Worm (Caenorhabditis elegans) whole organism, late embryonic: ENCODE results near the gene mcm-5.

Experiments
- F13H6.1 ChIP-seq: sonication (generic microtip); optimal IDR thresholded peaks from 2 replicates; lab custom pipeline; 2016; ENCODE audit warnings: missing genetic modification characterization, missing compliant biosample characterization
- K02D7.2 ChIP-seq: sonication (generic microtip); optimal IDR thresholded peaks from 2 replicates; lab custom pipeline; 2017; ENCODE audit warnings: mild to moderate bottlenecking, missing genetic modification characterization, missing compliant biosample characterization
- ahr-1 ChIP-seq: sonication (generic microtip); optimal IDR thresholded peaks from 2 replicates; lab custom pipeline; 2016; ENCODE audit warnings: missing genetic modification characterization, missing compliant biosample characterization
- ama-1 ChIP-seq: fragments of 150-350 bp; optimal IDR thresholded peaks from 2 replicates; lab custom pipeline; 2014
- ceh-18 ChIP-seq: sonication (generic microtip); optimal IDR thresholded peaks from 2 replicates; lab custom pipeline; 2016; ENCODE audit warnings: missing genetic modification characterization, missing compliant biosample characterization
- ceh-19 ChIP-seq: fragments of 200-800 bp; sonication (Bioruptor generic); optimal IDR thresholded peaks from 2 replicates; lab custom pipeline; 2018; ENCODE audit warnings: mild to moderate bottlenecking, missing genetic modification characterization, missing compliant biosample characterization
- ceh-2 ChIP-seq: sonication (generic microtip); optimal IDR thresholded peaks from 2 replicates; lab custom pipeline; 2016; ENCODE audit warnings: missing genotype, missing genetic modification characterization, missing compliant biosample characterization
- ceh-22 ChIP-seq: sonication (generic microtip); optimal IDR thresholded peaks from 2 replicates; lab custom pipeline; 2017; ENCODE audit warnings: missing biosample characterization, missing genetic modification characterization
- ceh-30 ChIP-seq: fragments of 150-350 bp; optimal IDR thresholded peaks from 2 replicates; lab custom pipeline; 2014; ENCODE audit warnings: missing biosample characterization, missing genetic modification characterization
- ceh-31 ChIP-seq: sonication (generic microtip); optimal IDR thresholded peaks from 2 replicates; lab custom pipeline; 2016; ENCODE audit warnings: missing genetic modification characterization, missing compliant biosample characterization
- ceh-34 ChIP-seq: sonication (generic microtip); optimal IDR thresholded peaks from 2 replicates; lab custom pipeline; 2016; ENCODE audit warnings: mild to moderate bottlenecking, missing genetic modification characterization, missing compliant biosample characterization
- ceh-45 ChIP-seq: fragments of 200-800 bp; sonication (Bioruptor generic); IDR thresholded peaks from 2 replicates; pipeline ENCODE4 v1.3.6; 2022; ENCODE audit warnings: missing genetic modification reagents, missing genetic modification characterization, missing compliant biosample characterization
- che-1 ChIP-seq: sonication (generic microtip); optimal IDR thresholded peaks from 2 replicates; lab custom pipeline; 2016; ENCODE audit warnings: mild to moderate bottlenecking, missing genetic modification characterization, missing compliant biosample characterization
- dve-1 ChIP-seq: sonication (generic microtip); optimal IDR thresholded peaks from 2 replicates; lab custom pipeline; 2017; ENCODE audit warnings: antibody characterized with exemption, mild to moderate bottlenecking, missing genetic modification characterization, missing compliant biosample characterization
- elt-2 ChIP-seq: sonication (generic microtip); optimal IDR thresholded peaks from 2 replicates; lab custom pipeline; 2016; ENCODE audit warnings: missing genetic modification reagents, missing genetic modification characterization, missing compliant biosample characterization
- elt-4 ChIP-seq: sonication (generic microtip); optimal IDR thresholded peaks from 2 replicates; lab custom pipeline; 2016; ENCODE audit warnings: missing genetic modification characterization, missing compliant biosample characterization
- ets-4 ChIP-seq: sonication (generic microtip); optimal IDR thresholded peaks from 2 replicates; lab custom pipeline; 2016; ENCODE audit warnings: missing genetic modification characterization, missing compliant biosample characterization
- fax-1 ChIP-seq: sonication (generic microtip); optimal IDR thresholded peaks from 2 replicates; lab custom pipeline; 2016; ENCODE audit warnings: missing genotype, missing genetic modification characterization, missing compliant biosample characterization
- fkh-10 ChIP-seq: fragments of 150-350 bp; optimal IDR thresholded peaks from 2 replicates; lab custom pipeline; 2014; ENCODE audit warnings: missing biosample characterization, missing genetic modification reagents, missing genetic modification characterization
- gmeb-2 ChIP-seq: sonication (generic microtip); optimal IDR thresholded peaks from 2 replicates; lab custom pipeline; 2016; ENCODE audit warnings: missing genetic modification characterization, inconsistent platforms, missing compliant biosample characterization
- hlh-15 ChIP-seq: sonication (generic microtip); optimal IDR thresholded peaks from 2 replicates; lab custom pipeline; 2016; ENCODE audit warnings: missing genetic modification characterization, missing compliant biosample characterization
- hlh-30 ChIP-seq: sonication (generic microtip); optimal IDR thresholded peaks from 2 replicates; lab custom pipeline; 2017; ENCODE audit warnings: antibody characterized with exemption, missing genetic modification characterization, missing compliant biosample characterization; ENCODE audit not compliant: insufficient read depth
- hlh-6 ChIP-seq: sonication (generic microtip); optimal IDR thresholded peaks from 2 replicates; lab custom pipeline; 2016; ENCODE audit warnings: missing genotype, missing genetic modification characterization, missing compliant biosample characterization
- lim-6 ChIP-seq: sonication (generic microtip); optimal IDR thresholded peaks from 2 replicates; lab custom pipeline; 2016; ENCODE audit warnings: missing genetic modification characterization, missing compliant biosample characterization
- madf-2 ChIP-seq: sonication (generic microtip); optimal IDR thresholded peaks from 2 replicates; lab custom pipeline; 2017; ENCODE audit warnings: missing genetic modification characterization, missing compliant biosample characterization
- mec-3 ChIP-seq: sonication (generic microtip); optimal IDR thresholded peaks from 2 replicates; lab custom pipeline; 2016; ENCODE audit warnings: borderline replicate concordance, missing genetic modification characterization, missing compliant biosample characterization
- nfya-1 ChIP-seq: sonication (generic microtip); optimal IDR thresholded peaks from 2 replicates; lab custom pipeline; 2017; ENCODE audit warnings: missing genetic modification characterization, mild to moderate bottlenecking, missing compliant biosample characterization, antibody characterized with exemption, moderate library complexity
- nhr-11 ChIP-seq: fragments of 150-350 bp; optimal IDR thresholded peaks from 2 replicates; lab custom pipeline; 2014; ENCODE audit warnings: missing biosample characterization, missing genetic modification characterization
- nhr-232 ChIP-seq: sonication (generic microtip); optimal IDR thresholded peaks from 2 replicates; lab custom pipeline; 2016; ENCODE audit warnings: missing genetic modification characterization, missing compliant biosample characterization
- npax-4 ChIP-seq: sonication (generic microtip); optimal IDR thresholded peaks from 2 replicates; lab custom pipeline; 2016; ENCODE audit warnings: missing genetic modification characterization, missing compliant biosample characterization
- odd-2 ChIP-seq: sonication (generic microtip); optimal IDR thresholded peaks from 2 replicates; lab custom pipeline; 2017; ENCODE audit warnings: antibody characterized with exemption, mild to moderate bottlenecking, missing genetic modification characterization, missing compliant biosample characterization
- pag-3 ChIP-seq: sonication (generic microtip); optimal IDR thresholded peaks from 2 replicates; lab custom pipeline; 2016; ENCODE audit warnings: missing compliant biosample characterization, missing genetic modification characterization, borderline replicate concordance
- pat-9 ChIP-seq: fragments of 200-800 bp; sonication (Bioruptor generic); optimal IDR thresholded peaks from 2 replicates; lab custom pipeline; 2018; ENCODE audit warnings: mild to moderate bottlenecking, missing genetic modification characterization, moderate library complexity, missing compliant biosample characterization
- pax-1 ChIP-seq: fragments of 150-350 bp; optimal IDR thresholded peaks from 2 replicates; lab custom pipeline; 2014; ENCODE audit warnings: missing biosample characterization, missing genetic modification characterization
- pqm-1 ChIP-seq: sonication (generic microtip); optimal IDR thresholded peaks from 2 replicates; lab custom pipeline; 2016; ENCODE audit warnings: missing genetic modification characterization, missing compliant biosample characterization
- pros-1 ChIP-seq: fragments of 150-350 bp; optimal IDR thresholded peaks from 2 replicates; lab custom pipeline; 2014; ENCODE audit warnings: missing biosample characterization, missing genetic modification reagents, missing genetic modification characterization
- ref-2 ChIP-seq: sonication (generic microtip); optimal IDR thresholded peaks from 2 replicates; lab custom pipeline; 2016; ENCODE audit warnings: missing genetic modification characterization, missing compliant biosample characterization
- rnt-1 ChIP-seq: sonication (generic microtip); optimal IDR thresholded peaks from 2 replicates; lab custom pipeline; 2016; ENCODE audit warnings: missing genetic modification characterization, missing compliant biosample characterization
- sox-4 ChIP-seq: sonication (generic microtip); optimal IDR thresholded peaks from 2 replicates; lab custom pipeline; 2017; ENCODE audit warnings: mild to moderate bottlenecking, missing genetic modification characterization, inconsistent platforms, missing compliant biosample characterization
- syd-9 ChIP-seq: sonication (generic microtip); optimal IDR thresholded peaks from 2 replicates; lab custom pipeline; 2016; ENCODE audit warnings: mild to moderate bottlenecking, missing genetic modification characterization, moderate library complexity, missing compliant biosample characterization
- tbx-2 ChIP-seq: sonication (generic microtip); optimal IDR thresholded peaks from 2 replicates; lab custom pipeline; 2016; ENCODE audit warnings: missing genetic modification characterization, missing compliant biosample characterization
- unc-3 ChIP-seq, 2 experiments: fragments of 200-800 bp in 1 of 2; sonication (Bioruptor generic) in 1 of 2; sonication (generic microtip) in 1 of 2; conservative IDR thresholded peaks in 1 of 2; optimal IDR thresholded peaks in 1 of 2; 2 replicates each; pipeline versions ENCODE4 v1.3.6 to Lab custom; 2016 to 2022; ENCODE audit warnings: missing compliant biosample characterization in 2 of 2, missing genetic modification characterization in 2 of 2, missing genetic modification reagents in 1 of 2
- unc-55 ChIP-seq: sonication (generic microtip); optimal IDR thresholded peaks from 2 replicates; lab custom pipeline; 2017; ENCODE audit warnings: missing biosample characterization, missing genetic modification reagents, missing genetic modification characterization
- zip-5 ChIP-seq: sonication (generic microtip); optimal IDR thresholded peaks from 2 replicates; lab custom pipeline; 2016; ENCODE audit warnings: missing genetic modification characterization, missing compliant biosample characterization
- ztf-16 ChIP-seq: sonication (generic microtip); optimal IDR thresholded peaks from 2 replicates; lab custom pipeline; 2017; ENCODE audit warnings: missing genetic modification characterization, missing compliant biosample characterization

mcm-5 gene

ce11 chrIII:4287379-4287778 lies 3.7 kb downstream of the mcm-5 start, which contains the start of gene R10E4.3:
Gene R10E4.3, minus strand, starts transcription at chrIII:4287479.
- TF ChIP-seq pros-1 (tag; lab: Kevin White, UChicago) (no peak), pat-9 (tag; lab: Kevin White, UChicago) (no peak), zip-5 (tag; lab: Kevin White, UChicago) (no peak), ceh-45 (no peak), ceh-31 (tag; lab: Kevin White, UChicago) (no peak), madf-2 (tag; lab: Kevin White, UChicago) (no peak)

- TF ChIP-seq fkh-10 (GFP tag; lab: Kevin White, UChicago): no peak
- TF ChIP-seq elt-2 (tag; lab: Kevin White, UChicago): peak; percentile 23
- TF ChIP-seq pqm-1 (tag; lab: Kevin White, UChicago): peak; percentile 14
- no peak for TF ChIP-seq hlh-15 (tag; lab: Kevin White, UChicago)
- TF ChIP-seq pax-1 (tag; lab: Kevin White, UChicago): no peak
- TF ChIP-seq ceh-18: peak; percentile 48
- peak; percentile 27 for TF ChIP-seq tbx-2 (tag; lab: Kevin White, UChicago)
- peak; percentile 79 for TF ChIP-seq hlh-30 (tag; lab: Kevin White, UChicago)
- no peak for TF ChIP-seq elt-4 (tag; lab: Kevin White, UChicago)
- no peak for TF ChIP-seq gmeb-2
- TF ChIP-seq sox-4 (tag; lab: Kevin White, UChicago): no peak
Observed at ce11 chrIII:4284732-4285165, 6.3 kb downstream of the mcm-5 start.

DNA sequence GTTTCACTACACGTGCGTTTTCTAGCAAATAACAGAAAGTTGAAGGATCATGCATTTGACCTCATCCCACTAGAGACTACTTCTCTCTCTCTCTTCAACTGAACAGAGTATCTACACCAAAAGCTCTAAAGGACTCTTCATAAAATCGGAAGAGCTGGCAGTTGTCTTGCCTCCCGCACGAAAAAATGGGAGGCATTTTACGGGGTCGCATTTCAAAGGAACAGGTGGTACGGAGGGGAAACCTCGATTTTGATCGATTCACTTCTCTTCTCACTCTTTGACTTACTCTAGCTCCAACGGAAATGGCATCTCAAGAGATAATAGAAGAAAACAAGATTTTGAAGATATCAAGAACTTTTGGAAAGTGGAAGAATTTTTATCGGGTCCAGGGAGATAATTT lies 7.9 kb downstream of the mcm-5 start:
- TF ChIP-seq ceh-34 (tag; lab: Kevin White, UChicago) (peak; percentile 42), pat-9 (tag; lab: Kevin White, UChicago) (no peak), rnt-1 (peak; percentile 29), nfya-1 (tag; lab: Kevin White, UChicago) (no peak), dve-1 (tag; lab: Kevin White, UChicago) (no peak), unc-55 (peak; percentile 88), lim-6 (tag; lab: Kevin White, UChicago) (no peak), ceh-18 (peak; percentile 38), K02D7.2 (tag; lab: Kevin White, UChicago) (no peak)

ce11 chrIII:4281955-4282618 lies 9.0 kb downstream of the mcm-5 start:
- TF ChIP-seq pag-3 (tag; lab: Kevin White, UChicago) (peak; percentile 34), ceh-19 (GFP tag; lab: Kevin White, UChicago) (peak; percentile 76), hlh-30 (tag; lab: Kevin White, UChicago) (peak; percentile 99), pros-1 (tag; lab: Kevin White, UChicago) (peak; percentile 93), nfya-1 (tag; lab: Kevin White, UChicago) (peak; percentile 99), ahr-1 (tag; lab: Kevin White, UChicago) (no peak), F13H6.1 (tag; lab: Kevin White, UChicago) (peak; percentile 98), lim-6 (tag; lab: Kevin White, UChicago) (peak; percentile 72), ztf-16 (tag; lab: Kevin White, UChicago) (peak; percentile 14), mec-3 (peak; percentile 65), ceh-2 (tag; lab: Kevin White, UChicago) (peak; percentile 90), ref-2 (peak; percentile 97), hlh-6 (no peak), fax-1 (peak; percentile 46), ets-4 (tag; lab: Kevin White, UChicago) (peak; percentile 77), unc-3 (GFP tag; conservative IDR thresholded peaks at IDR 0.05; lab: Robert Waterston, UW) (no peak), unc-3 (tag; optimal IDR thresholded peaks at IDR 0.05; lab: Kevin White, UChicago) (peak; percentile 74), ceh-31 (tag; lab: Kevin White, UChicago) (peak; percentile 99), ceh-34 (tag; lab: Kevin White, UChicago) (peak; percentile 97), che-1 (tag; lab: Kevin White, UChicago) (peak; percentile 48), ceh-30 (tag; lab: Kevin White, UChicago) (no peak), elt-2 (tag; lab: Kevin White, UChicago) (peak; percentile 73), npax-4 (tag; lab: Kevin White, UChicago) (no peak), ceh-22 (tag; lab: Kevin White, UChicago) (no peak), pqm-1 (tag; lab: Kevin White, UChicago) (peak; percentile 74), ama-1 (lab: Kevin White, UChicago) (no peak), odd-2 (tag; lab: Kevin White, UChicago) (no peak), pax-1 (tag; lab: Kevin White, UChicago) (peak; percentile 63), nhr-232 (tag; lab: Kevin White, UChicago) (peak; percentile 4), syd-9 (tag; lab: Kevin White, UChicago) (peak; percentile 81), nhr-11 (tag; lab: Kevin White, UChicago) (no peak)
